Worm (Caenorhabditis elegans) whole organism, early embryonic: ENCODE results near the gene F36H9.5.

Experiments
- B0310.2 ChIP-seq: sonication (generic microtip); optimal IDR thresholded peaks from 2 replicates; lab custom pipeline; 2016; ENCODE audit warnings: mild to moderate bottlenecking, missing genetic modification characterization, missing compliant biosample characterization
- F13C5.2 ChIP-seq: sonication (generic microtip); optimal IDR thresholded peaks from 2 replicates; lab custom pipeline; 2017; ENCODE audit warnings: mild to moderate bottlenecking, missing genetic modification characterization, inconsistent platforms, missing compliant biosample characterization
- aly-1 ChIP-seq: sonication (generic microtip); optimal IDR thresholded peaks from 2 replicates; lab custom pipeline; 2016; ENCODE audit warnings: missing genetic modification characterization, missing compliant biosample characterization
- ama-1 ChIP-seq: fragments of 150-350 bp; optimal IDR thresholded peaks from 2 replicates; lab custom pipeline; 2014
- ceh-13 ChIP-seq: fragments of 200-800 bp; sonication (Bioruptor generic); optimal IDR thresholded peaks from 2 replicates; lab custom pipeline; 2018; ENCODE audit warnings: mild to moderate bottlenecking, missing genetic modification characterization, missing compliant biosample characterization
- ceh-36 ChIP-seq: sonication (generic microtip); optimal IDR thresholded peaks from 2 replicates; lab custom pipeline; 2016; ENCODE audit warnings: missing genetic modification characterization, inconsistent platforms, missing compliant biosample characterization
- ets-7 ChIP-seq: sonication (generic microtip); optimal IDR thresholded peaks from 2 replicates; lab custom pipeline; 2016; ENCODE audit warnings: missing genotype, missing genetic modification characterization, missing compliant biosample characterization
- flt-1 ChIP-seq: fragments of 200-800 bp; sonication (Bioruptor generic); IDR thresholded peaks from 2 replicates; pipeline ENCODE4 v1.3.6; 2022; ENCODE audit warnings: missing genetic modification characterization, missing compliant biosample characterization
- hmbx-1 ChIP-seq: sonication (generic microtip); optimal IDR thresholded peaks from 2 replicates; lab custom pipeline; 2016; ENCODE audit warnings: mild to moderate bottlenecking, missing genetic modification characterization, missing compliant biosample characterization
- hmg-4 ChIP-seq: fragments of 200-800 bp; sonication (Bioruptor generic); optimal IDR thresholded peaks from 2 replicates; lab custom pipeline; 2018; ENCODE audit warnings: mild to moderate bottlenecking, missing genetic modification characterization, missing compliant biosample characterization
- hnd-1 ChIP-seq: sonication (generic microtip); optimal IDR thresholded peaks from 2 replicates; lab custom pipeline; 2016; ENCODE audit warnings: missing genetic modification characterization, missing compliant biosample characterization
- pes-1 ChIP-seq: fragments of 200-800 bp; sonication (Bioruptor generic); IDR thresholded peaks from 2 replicates; pipeline ENCODE4 v1.3.6; 2022; ENCODE audit warnings: missing genetic modification reagents, missing genetic modification characterization, missing compliant biosample characterization
- scrt-1 ChIP-seq: fragments of 200-800 bp; sonication (Bioruptor generic); IDR thresholded peaks from 2 replicates; pipeline ENCODE4 v1.3.6; 2022; ENCODE audit warnings: missing genetic modification characterization, missing compliant biosample characterization
- sea-1 ChIP-seq: fragments of 200-800 bp; sonication (Bioruptor generic); conservative IDR thresholded peaks from 2 replicates; pipeline ENCODE4 v1.3.6; 2022; ENCODE audit warnings: missing genetic modification characterization, missing compliant biosample characterization
- tbx-11 ChIP-seq: fragments of 200-800 bp; sonication (Bioruptor generic); IDR thresholded peaks from 2 replicates; pipeline ENCODE4 v1.3.6; 2022; ENCODE audit warnings: missing genetic modification characterization, missing compliant biosample characterization
- tbx-37 ChIP-seq: fragments of 200-800 bp; sonication (Bioruptor generic); conservative IDR thresholded peaks from 2 replicates; pipeline ENCODE4 v1.3.6; 2022; ENCODE audit warnings: missing genetic modification reagents, missing genetic modification characterization, missing compliant biosample characterization
- tra-4 ChIP-seq: sonication (generic microtip); optimal IDR thresholded peaks from 2 replicates; lab custom pipeline; 2017; ENCODE audit warnings: missing genetic modification characterization, missing compliant biosample characterization

Gene F36H9.5

ce11 chrV:1807160-1807559 lies 25.3 kb upstream of the F36H9.5 start, which contains the start of gene srt-42:
TSS of gene srt-42 (plus strand) at chrV:1807460.
- TF ChIP-seq sea-1 (GFP tag; lab: Robert Waterston, UW) (no peak), scrt-1 (GFP tag; lab: Robert Waterston, UW) (no peak), F13C5.2 (no peak), ets-7 (no peak), tbx-37 (GFP tag; lab: Robert Waterston, UW) (no peak), tra-4 (no peak), hmbx-1 (no peak), tbx-11 (no peak), ama-1 (lab: Kevin White, UChicago) (no peak), ceh-36 (no peak)

- TF ChIP-seq sea-1 (GFP tag; lab: Robert Waterston, UW) (0 out of 2 replicates have a peak, but pooled peaks have one; percentile 16), B0310.2 (tag; lab: Kevin White, UChicago) (no peak)
These were observed 24.0 kb upstream of the F36H9.5 start for ce11 chrV:1805724-1806316.

- no peak for TF ChIP-seq flt-1 (GFP tag; lab: Robert Waterston, UW)
- TF ChIP-seq ama-1 (lab: Kevin White, UChicago): peak; percentile 76
These were observed 23.1 kb upstream of the F36H9.5 start, which contains the start of the genes hsp-16.2 and hsp-16.41 for ce11 chrV:1804645-1805559. TSS of gene hsp-16.2 (minus strand) at chrV:1804957. TSS of gene hsp-16.41 (plus strand) at chrV:1805178.

ce11 chrV:1804034-1804542 lies 22.3 kb upstream of the F36H9.5 start:
- TF ChIP-seq aly-1 (no peak), sea-1 (GFP tag; lab: Robert Waterston, UW) (no peak), B0310.2 (tag; lab: Kevin White, UChicago) (no peak), pes-1 (no peak), tra-4 (no peak), ets-7 (no peak), ceh-36 (no peak), flt-1 (GFP tag; lab: Robert Waterston, UW) (no peak), F13C5.2 (no peak), tbx-11 (no peak), ceh-13 (GFP tag; lab: Kevin White, UChicago) (no peak), tbx-37 (GFP tag; lab: Robert Waterston, UW) (no peak), hmbx-1 (no peak), hnd-1 (no peak), ama-1 (lab: Kevin White, UChicago) (no peak), scrt-1 (GFP tag; lab: Robert Waterston, UW) (no peak), hmg-4 (GFP tag; lab: Kevin White, UChicago) (no peak)

- no peak for TF ChIP-seq F13C5.2
- TF ChIP-seq tbx-37 (GFP tag; lab: Robert Waterston, UW): no peak
- no peak for TF ChIP-seq hnd-1
- TF ChIP-seq tra-4: no peak
- no peak for TF ChIP-seq ceh-36
- no peak for TF ChIP-seq ama-1 (lab: Kevin White, UChicago)
- no peak for TF ChIP-seq ets-7
- TF ChIP-seq scrt-1 (GFP tag; lab: Robert Waterston, UW): no peak
- no peak for TF ChIP-seq hmbx-1
- TF ChIP-seq flt-1 (GFP tag; lab: Robert Waterston, UW): no peak
- TF ChIP-seq tbx-11: no peak
- TF ChIP-seq aly-1: no peak
- no peak for TF ChIP-seq hmg-4 (GFP tag; lab: Kevin White, UChicago)
- no peak for TF ChIP-seq pes-1
These were observed 21.2 kb upstream of the F36H9.5 start, which contains the start of gene srt-41 for ce11 chrV:1803043-1803442. TSS of gene srt-41 (minus strand) at chrV:1803143.

- TF ChIP-seq ceh-36 (no peak), scrt-1 (GFP tag; lab: Robert Waterston, UW) (no peak), hnd-1 (no peak), ets-7 (no peak), sea-1 (GFP tag; lab: Robert Waterston, UW) (no peak)
These were observed 16.1 kb upstream of the F36H9.5 start, which contains the start of gene F36H9.10 for ce11 chrV:1797900-1798299. TSS of gene F36H9.10 (plus strand) at chrV:1798200.

- no peak for TF ChIP-seq pes-1
- TF ChIP-seq ama-1 (lab: Kevin White, UChicago): no peak
- no peak for TF ChIP-seq ets-7
- TF ChIP-seq flt-1 (GFP tag; lab: Robert Waterston, UW): no peak
- no peak for TF ChIP-seq sea-1 (GFP tag; lab: Robert Waterston, UW)
- TF ChIP-seq F13C5.2: no peak
These were observed 12.4 kb upstream of the F36H9.5 start, which contains the start of gene F36H9.1 for ce11 chrV:1794218-1794617. TSS of gene F36H9.1 (plus strand) at chrV:1794518.

ce11 chrV:1789495-1789894 lies 7.7 kb upstream of the F36H9.5 start:
- TF ChIP-seq hmg-4 (GFP tag; lab: Kevin White, UChicago) (no peak), tbx-11 (no peak), scrt-1 (GFP tag; lab: Robert Waterston, UW) (no peak), ama-1 (lab: Kevin White, UChicago) (no peak), tbx-37 (GFP tag; lab: Robert Waterston, UW) (no peak), hmbx-1 (no peak), F13C5.2 (no peak), tra-4 (no peak), ceh-13 (GFP tag; lab: Kevin White, UChicago) (no peak), aly-1 (no peak), ets-7 (no peak), B0310.2 (tag; lab: Kevin White, UChicago) (no peak), flt-1 (GFP tag; lab: Robert Waterston, UW) (no peak), sea-1 (GFP tag; lab: Robert Waterston, UW) (no peak), pes-1 (no peak), ceh-36 (no peak)
